Worm (Caenorhabditis elegans) whole organism, young adult: ENCODE measurements around the gene rde-8.

Experiments used
- B0035.1 ChIP-seq: sonication (generic microtip); optimal IDR thresholded peaks from 2 replicates; lab custom pipeline; 2016; ENCODE audit warnings: missing genetic modification characterization, mild to moderate bottlenecking, missing compliant biosample characterization, missing genotype, missing genetic modification reagents
- F57A8.1 ChIP-seq: fragments of 200-800 bp; sonication (Bioruptor generic); optimal IDR thresholded peaks from 2 replicates; lab custom pipeline; 2018; ENCODE audit warnings: mild to moderate bottlenecking, missing genetic modification characterization, moderate library complexity, missing compliant biosample characterization
- T26A5.8 ChIP-seq: sonication (generic microtip); optimal IDR thresholded peaks from 2 replicates; lab custom pipeline; 2016; ENCODE audit warnings: missing genetic modification characterization, missing compliant biosample characterization
- ceh-58 ChIP-seq: fragments of 200-800 bp; sonication (Bioruptor generic); IDR thresholded peaks from 2 replicates; pipeline ENCODE4 v1.3.6; 2022; ENCODE audit warnings: missing genetic modification characterization, missing compliant biosample characterization
- efl-1 ChIP-seq: fragments of 150-350 bp; optimal IDR thresholded peaks from 2 replicates; lab custom pipeline; 2014; ENCODE audit warnings: missing biosample characterization, missing genetic modification reagents, missing genetic modification characterization
- egl-44 ChIP-seq: fragments of 200-800 bp; sonication (Bioruptor generic); IDR thresholded peaks from 2 replicates; pipeline ENCODE4 v1.3.6; 2022; ENCODE audit warnings: missing genetic modification reagents, missing genetic modification characterization, missing compliant biosample characterization
- sdz-38 ChIP-seq: sonication (generic microtip); optimal IDR thresholded peaks from 2 replicates; lab custom pipeline; 2016; ENCODE audit warnings: missing genotype, missing genetic modification characterization, missing compliant biosample characterization
- ztf-6 ChIP-seq: fragments of 200-800 bp; sonication (Bioruptor generic); IDR thresholded peaks from 2 replicates; pipeline ENCODE4 v1.3.6; 2022; ENCODE audit warnings: missing genetic modification reagents, missing genetic modification characterization, missing compliant biosample characterization

- TF ChIP-seq T26A5.8 (no peak), B0035.1 (tag; lab: Kevin White, UChicago) (no peak), ceh-58 (no peak), F57A8.1 (GFP tag; lab: Kevin White, UChicago) (no peak), sdz-38 (tag; lab: Kevin White, UChicago) (no peak), ztf-6 (GFP tag; lab: Robert Waterston, UW) (no peak), egl-44 (GFP tag; lab: Robert Waterston, UW) (no peak), efl-1 (GFP tag; lab: Kevin White, UChicago) (no peak)
Measured at ce11 chrIV:7111354-7111753, 8.3 kb upstream of the rde-8 start, which contains the start of the genes ZC477.7 and ssq-3.
